Fruit fly (Drosophila melanogaster) S2 (cell line): ENCODE measurements around the gene cerv.

Experiments used
- CG8478 ChIP-seq: fragments of >200 bp; optimal IDR thresholded peaks from 2 replicates; lab custom pipeline; 2018
- CTCF ChIP-seq, 2 experiments: fragments of >200 bp; optimal IDR thresholded peaks; 2 replicates each; lab custom pipeline; 2018

DNA sequence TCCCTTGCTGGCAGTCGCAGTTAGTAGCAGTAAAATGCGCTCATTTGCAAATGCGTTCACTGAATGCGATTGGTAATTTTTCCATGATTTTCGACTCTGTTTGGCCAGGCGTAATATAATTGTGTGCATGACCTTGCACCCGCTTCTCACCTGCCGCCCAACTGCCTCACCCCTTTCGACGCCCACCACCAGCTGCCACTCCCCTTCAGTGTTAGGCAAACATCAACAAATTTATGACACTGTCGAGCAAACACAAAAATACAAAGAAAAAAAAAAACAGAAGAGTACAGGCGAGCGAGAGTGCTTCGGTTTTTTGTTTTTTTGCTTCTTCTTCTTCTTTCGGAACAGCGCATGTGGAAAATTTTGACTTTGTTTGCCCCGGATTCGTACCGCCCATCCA is 48.0 kb downstream of the cerv start:
- TF ChIP-seq CTCF (optimal IDR thresholded peaks at IDR 0.05; lab: Kevin White, UChicago) (no peak), CG8478 (no peak)
